Worm (Caenorhabditis elegans) whole organism, L4 larva: ENCODE data around the gene F10E7.6.

Experiments used
- ZK546.5 ChIP-seq, 2 experiments: sonication (generic microtip); optimal IDR thresholded peaks; 2 replicates each; lab custom pipeline; 2017; ENCODE audit warnings: missing biosample characterization in 2 of 2, missing genetic modification characterization in 2 of 2
- mep-1 ChIP-seq: fragments of 150-350 bp; sonication (generic microtip); optimal IDR thresholded peaks from 3 replicates; lab custom pipeline; 2014; ENCODE audit warnings: missing biosample characterization, missing genetic modification characterization
- mes-2 ChIP-seq: sonication (generic microtip); optimal IDR thresholded peaks from 2 replicates; lab custom pipeline; 2016; ENCODE audit warnings: missing genotype, mild to moderate bottlenecking, missing genetic modification characterization, missing compliant biosample characterization; ENCODE audit not compliant: poor library complexity, severe bottlenecking
- pha-4 ChIP-seq, 2 experiments: fragments of 150-350 bp in 1 of 2; fragments of 200-800 bp in 1 of 2; sonication (Bioruptor generic) in 1 of 2; IDR thresholded peaks in 1 of 2; optimal IDR thresholded peaks in 1 of 2; 2 replicates each; pipeline versions ENCODE4 v1.3.6 to Lab custom; 2014 to 2022; ENCODE audit warnings: missing genetic modification characterization in 2 of 2, missing genetic modification reagents in 2 of 2, missing biosample characterization in 1 of 2, missing compliant biosample characterization in 1 of 2

ce11 chrII:7100838-7101237, 12.0 kb upstream of the F10E7.6 start, which contains the start of gene mmaa-1:
- TF ChIP-seq pha-4 (GFP tag; IDR thresholded peaks at IDR 0.05; lab: Robert Waterston, UW): no peak; the same call in 1 of the 2 replicates
- TF ChIP-seq pha-4 (tag; optimal IDR thresholded peaks at IDR 0.05; lab: Kevin White, UChicago): no peak
- TF ChIP-seq ZK546.5 (tag; optimal IDR thresholded peaks at IDR 0.05; lab: Kevin White, UChicago): no peak
- no peak for TF ChIP-seq mes-2
- TF ChIP-seq mep-1 (tag; lab: Kevin White, UChicago): no peak
